Comparison of ENCODE assay signal across 1 fruit fly cellular context in genomic region chr3L:10965731-10966647, dm6.
TF ChIP-seq lines count a peak whose summit lies in the region.

No protein-coding gene starts in this region.

TF ChIP-seq in whole organism, embryonic, 481 proteins besides CTCF, POLR2A, EP300 and RAD21 (continued from another document and continues in another):
- TF ChIP-seq toy (GFP tag; IDR thresholded peaks at IDR 0.05; lab: Robert Waterston, UW), result no peak
- peak; percentile 75 for TF ChIP-seq Max (GFP tag; optimal IDR thresholded peaks at IDR 0.05; lab: Kevin White, UChicago)
- TF ChIP-seq psq (GFP tag; optimal IDR thresholded peaks at IDR 0.05; lab: Kevin White, UChicago), result peak; percentile 46
- no peak for TF ChIP-seq ato (GFP tag; IDR thresholded peaks at IDR 0.05; lab: Robert Waterston, UW; ENCODE audit: partially characterized antibody)
- TF ChIP-seq danr (GFP tag; IDR thresholded peaks at IDR 0.05; lab: Robert Waterston, UW), result peak; percentile 60
- peak; percentile 90 for TF ChIP-seq unpg (GFP tag; optimal IDR thresholded peaks at IDR 0.05; lab: Kevin White, UChicago)
- TF ChIP-seq Bgb (GFP tag; IDR thresholded peaks at IDR 0.05; lab: Robert Waterston, UW; ENCODE audit: partially characterized antibody), result no peak
- TF ChIP-seq CG3163 (GFP tag; optimal IDR thresholded peaks at IDR 0.05; lab: Kevin White, UChicago), result peak; percentile 47
- no peak for TF ChIP-seq hkb (optimal IDR thresholded peaks at IDR 0.05; lab: Kevin White, UChicago)
- peak; percentile 92 for TF ChIP-seq hkb (GFP tag; IDR thresholded peaks at IDR 0.05; lab: Robert Waterston, UW)
- no peak for TF ChIP-seq unc-4 (GFP tag; IDR thresholded peaks at IDR 0.05; lab: Robert Waterston, UW; ENCODE audit: partially characterized antibody)
- peak; percentile 90 for TF ChIP-seq fd96Cb (tag; optimal IDR thresholded peaks at IDR 0.05; lab: Kevin White, UChicago)
- peak; percentile 59 for TF ChIP-seq CG3065 (GFP tag; optimal IDR thresholded peaks at IDR 0.05; lab: Kevin White, UChicago)
- TF ChIP-seq CG16813 (GFP tag; IDR thresholded peaks at IDR 0.05; lab: Robert Waterston, UW; ENCODE audit: partially characterized antibody), result no peak
- TF ChIP-seq CG10654 (GFP tag; optimal IDR thresholded peaks at IDR 0.05; lab: Kevin White, UChicago), result peak; percentile 72
- TF ChIP-seq usp (GFP tag; optimal IDR thresholded peaks at IDR 0.05; lab: Kevin White, UChicago), result no peak
- peak; percentile 84 for TF ChIP-seq slp2 (GFP tag; optimal IDR thresholded peaks at IDR 0.05; lab: Kevin White, UChicago)
- TF ChIP-seq CrebB (tag; optimal IDR thresholded peaks at IDR 0.05; lab: Kevin White, UChicago), result peak; percentile 77
- peak; percentile 90 for TF ChIP-seq dmrt11E (tag; optimal IDR thresholded peaks at IDR 0.05; lab: Kevin White, UChicago)
- peak; percentile 61 for TF ChIP-seq CG10147 (GFP tag; optimal IDR thresholded peaks at IDR 0.05; lab: Kevin White, UChicago)
- TF ChIP-seq Atf6 (GFP tag; IDR thresholded peaks at IDR 0.05; lab: Robert Waterston, UW), result peak; percentile 54; the same call in 1 of the 2 replicates
- TF ChIP-seq zf30C (GFP tag; optimal IDR thresholded peaks at IDR 0.05; lab: Kevin White, UChicago), result no peak
- TF ChIP-seq hb (GFP tag; IDR thresholded peaks at IDR 0.05; lab: Robert Waterston, UW; ENCODE audit: partially characterized antibody), result no peak
- TF ChIP-seq Xrp1 (GFP tag; IDR thresholded peaks at IDR 0.05; lab: Robert Waterston, UW), result peak; percentile 90
- peak; percentile 88 for TF ChIP-seq sisA (GFP tag; IDR thresholded peaks at IDR 0.05; lab: Robert Waterston, UW)
- TF ChIP-seq ro (GFP tag; IDR thresholded peaks at IDR 0.05; lab: Robert Waterston, UW), result peak; percentile 70
- no peak for TF ChIP-seq nerfin-2 (GFP tag; IDR thresholded peaks at IDR 0.05; lab: Robert Waterston, UW; ENCODE audit: partially characterized antibody)
- TF ChIP-seq corto (GFP tag; optimal IDR thresholded peaks at IDR 0.05; lab: Kevin White, UChicago), result no peak
- peak; percentile 78 for TF ChIP-seq CG30431 (GFP tag; optimal IDR thresholded peaks at IDR 0.05; lab: Kevin White, UChicago)
- peak; percentile 50 for TF ChIP-seq caup (GFP tag; optimal IDR thresholded peaks at IDR 0.05; lab: Kevin White, UChicago; ENCODE audit: severe bottlenecking)
- TF ChIP-seq abd-A (tag; optimal IDR thresholded peaks at IDR 0.05; lab: Kevin White, UChicago), result peak; percentile 99
- peak; percentile 91 for TF ChIP-seq zfh1 (GFP tag; IDR thresholded peaks at IDR 0.05; lab: Robert Waterston, UW)
- TF ChIP-seq CG15479 (GFP tag; optimal IDR thresholded peaks at IDR 0.05; lab: Kevin White, UChicago), result no peak
- TF ChIP-seq CG18599 (GFP tag; optimal IDR thresholded peaks at IDR 0.05; lab: Kevin White, UChicago), result peak; percentile 68
- TF ChIP-seq Meics (GFP tag; optimal IDR thresholded peaks at IDR 0.05; lab: Kevin White, UChicago), result peak; percentile 68
- TF ChIP-seq lilli (GFP tag; optimal IDR thresholded peaks at IDR 0.05; lab: Kevin White, UChicago), result peak; percentile 75
- peak; percentile 77; the same call in 1 of the 2 replicates for TF ChIP-seq CG14014 (GFP tag; IDR thresholded peaks at IDR 0.05; lab: Robert Waterston, UW)
- peak; percentile 83 for TF ChIP-seq CG10462 (GFP tag; optimal IDR thresholded peaks at IDR 0.05; lab: Kevin White, UChicago)
- TF ChIP-seq sr (GFP tag; IDR thresholded peaks at IDR 0.05; lab: Robert Waterston, UW), result peak; percentile 78; the same call in 2 of the 3 replicates
- peak; percentile 81 for TF ChIP-seq ewg (GFP tag; optimal IDR thresholded peaks at IDR 0.05; lab: Kevin White, UChicago)
- peak; percentile 40 for TF ChIP-seq Jarid2 (GFP tag; optimal IDR thresholded peaks at IDR 0.05; lab: Kevin White, UChicago)
- TF ChIP-seq salm (tag; optimal IDR thresholded peaks at IDR 0.05; lab: Kevin White, UChicago), result peak; percentile 85
- no peak for TF ChIP-seq Dfd (GFP tag; optimal IDR thresholded peaks at IDR 0.05; lab: Kevin White, UChicago)
- peak; percentile 55 for TF ChIP-seq CG3838 (GFP tag; optimal IDR thresholded peaks at IDR 0.05; lab: Kevin White, UChicago)
- peak; percentile 82 for TF ChIP-seq Camta (GFP tag; optimal IDR thresholded peaks at IDR 0.05; lab: Kevin White, UChicago)
- TF ChIP-seq CG10431 (GFP tag; optimal IDR thresholded peaks at IDR 0.05; lab: Kevin White, UChicago), result peak; percentile 73
- peak; percentile 78 for TF ChIP-seq CG8944 (GFP tag; optimal IDR thresholded peaks at IDR 0.05; lab: Kevin White, UChicago)
- peak; percentile 91 for TF ChIP-seq Xbp1 (GFP tag; optimal IDR thresholded peaks at IDR 0.05; lab: Kevin White, UChicago)
- TF ChIP-seq NFAT (GFP tag; IDR thresholded peaks at IDR 0.05; lab: Robert Waterston, UW), result no peak
- TF ChIP-seq D (optimal IDR thresholded peaks at IDR 0.05; lab: Kevin White, UChicago), result no peak
- TF ChIP-seq D (GFP tag; optimal IDR thresholded peaks at IDR 0.05; lab: Kevin White, UChicago), result peak; percentile 89
- TF ChIP-seq CG4854 (GFP tag; optimal IDR thresholded peaks at IDR 0.05; lab: Kevin White, UChicago), result peak; percentile 76
- TF ChIP-seq CG4617 (GFP tag; optimal IDR thresholded peaks at IDR 0.05; lab: Kevin White, UChicago; ENCODE audit: borderline replicate concordance), result peak; percentile 37
- TF ChIP-seq bbx (GFP tag; IDR thresholded peaks at IDR 0.05; lab: Robert Waterston, UW; ENCODE audit: partially characterized antibody), result no peak
- no peak for TF ChIP-seq Hr39 (optimal IDR thresholded peaks at IDR 0.05; lab: Kevin White, UChicago)
- peak; percentile 86 for TF ChIP-seq pnt (GFP tag; optimal IDR thresholded peaks at IDR 0.05; lab: Kevin White, UChicago)
- peak; percentile 61 for TF ChIP-seq CG32532 (GFP tag; IDR thresholded peaks at IDR 0.05; lab: Robert Waterston, UW)
- TF ChIP-seq esg (GFP tag; conservative IDR thresholded peaks at IDR 0.05; lab: Robert Waterston, UW), result peak; percentile 90
- TF ChIP-seq B-H1 (GFP tag; IDR thresholded peaks at IDR 0.05; lab: Robert Waterston, UW), result peak; percentile 85
- no peak for TF ChIP-seq bigmax (GFP tag; optimal IDR thresholded peaks at IDR 0.05; lab: Kevin White, UChicago)
- no peak for TF ChIP-seq CG42726 (GFP tag; IDR thresholded peaks at IDR 0.05; lab: Robert Waterston, UW; ENCODE audit: partially characterized antibody)
- TF ChIP-seq CG17361 (GFP tag; IDR thresholded peaks at IDR 0.05; lab: Robert Waterston, UW), result peak; percentile 90
- peak; percentile 61 for TF ChIP-seq Dip3 (GFP tag; optimal IDR thresholded peaks at IDR 0.05; lab: Kevin White, UChicago)
- TF ChIP-seq CG33213 (GFP tag; optimal IDR thresholded peaks at IDR 0.05; lab: Kevin White, UChicago), result peak; percentile 52
- TF ChIP-seq onecut (GFP tag; IDR thresholded peaks at IDR 0.05; lab: Robert Waterston, UW), result peak; percentile 85
- TF ChIP-seq CG1603 (tag; optimal IDR thresholded peaks at IDR 0.05; lab: Kevin White, UChicago), result peak; percentile 93
- peak; percentile 75 for TF ChIP-seq CG17568 (GFP tag; optimal IDR thresholded peaks at IDR 0.05; lab: Kevin White, UChicago)
- no peak for TF ChIP-seq Dref (GFP tag; IDR thresholded peaks at IDR 0.05; lab: Robert Waterston, UW)
- peak in 1 of 2 experiments; percentile 84 for TF ChIP-seq Eip74EF (GFP tag; optimal IDR thresholded peaks at IDR 0.05; lab: Kevin White, UChicago)
- TF ChIP-seq sob (GFP tag; IDR thresholded peaks at IDR 0.05; lab: Robert Waterston, UW), result peak; percentile 76
- TF ChIP-seq CG6683 (GFP tag; optimal IDR thresholded peaks at IDR 0.05; lab: Kevin White, UChicago), result no peak
- peak; percentile 82 for TF ChIP-seq Antp (GFP tag; optimal IDR thresholded peaks at IDR 0.05; lab: Kevin White, UChicago)
- peak; percentile 97 for TF ChIP-seq Ets65A (GFP tag; lab: Kevin White, UChicago)
- TF ChIP-seq trh (GFP tag; optimal IDR thresholded peaks at IDR 0.05; lab: Kevin White, UChicago), result peak; percentile 58
- peak; percentile 52 for TF ChIP-seq CG2120 (GFP tag; optimal IDR thresholded peaks at IDR 0.05; lab: Kevin White, UChicago)
- TF ChIP-seq CG12071 (GFP tag; optimal IDR thresholded peaks at IDR 0.05; lab: Kevin White, UChicago), result peak; percentile 76
- TF ChIP-seq mirr (GFP tag; optimal IDR thresholded peaks at IDR 0.05; lab: Kevin White, UChicago), result peak; percentile 11
- peak; percentile 75 for TF ChIP-seq Fer3 (tag; optimal IDR thresholded peaks at IDR 0.05; lab: Kevin White, UChicago)
- peak; percentile 76; the same call in 1 of the 2 replicates for TF ChIP-seq Awh (GFP tag; IDR thresholded peaks at IDR 0.05; lab: Robert Waterston, UW)
- TF ChIP-seq sim (GFP tag; IDR thresholded peaks at IDR 0.05; lab: Robert Waterston, UW), result peak; percentile 67; the same call in 1 of the 2 replicates
- peak; percentile 58 for TF ChIP-seq CG43689 (GFP tag; IDR thresholded peaks at IDR 0.05; lab: Robert Waterston, UW)
- TF ChIP-seq CHES-1-like (GFP tag; optimal IDR thresholded peaks at IDR 0.05; lab: Kevin White, UChicago), result peak; percentile 77
- TF ChIP-seq Usf (GFP tag; optimal IDR thresholded peaks at IDR 0.05; lab: Kevin White, UChicago), result peak; percentile 47
- TF ChIP-seq Bteb2 (GFP tag; optimal IDR thresholded peaks at IDR 0.05; lab: Kevin White, UChicago), result peak; percentile 57
- TF ChIP-seq crc (GFP tag; optimal IDR thresholded peaks at IDR 0.05; lab: Kevin White, UChicago), result peak; percentile 67
- TF ChIP-seq odd (GFP tag; optimal IDR thresholded peaks at IDR 0.05; lab: Kevin White, UChicago), result peak; percentile 76
- no peak for TF ChIP-seq Dp (GFP tag; optimal IDR thresholded peaks at IDR 0.05; lab: Kevin White, UChicago)
- peak; percentile 75 for TF ChIP-seq CG18764 (GFP tag; optimal IDR thresholded peaks at IDR 0.05; lab: Kevin White, UChicago)
- no peak for TF ChIP-seq pita (GFP tag; optimal IDR thresholded peaks at IDR 0.05; lab: Kevin White, UChicago)
- peak; percentile 93 for TF ChIP-seq CG17829 (tag; optimal IDR thresholded peaks at IDR 0.05; lab: Kevin White, UChicago)
- peak; percentile 63 for TF ChIP-seq CG15011 (GFP tag; optimal IDR thresholded peaks at IDR 0.05; lab: Kevin White, UChicago)
- TF ChIP-seq CG6175 (GFP tag; IDR thresholded peaks at IDR 0.05; lab: Robert Waterston, UW), result no peak
- peak; percentile 75 for TF ChIP-seq CG11398 (GFP tag; optimal IDR thresholded peaks at IDR 0.05; lab: Kevin White, UChicago)
- peak; percentile 66 for TF ChIP-seq dm (GFP tag; optimal IDR thresholded peaks at IDR 0.05; lab: Kevin White, UChicago)
- TF ChIP-seq CG3281 (GFP tag; optimal IDR thresholded peaks at IDR 0.05; lab: Kevin White, UChicago), result peak; percentile 56
- TF ChIP-seq Chrac-16 (GFP tag; optimal IDR thresholded peaks at IDR 0.05; lab: Kevin White, UChicago), result peak; percentile 79
- 0 out of 2 replicates have a peak, but pooled peaks have one; percentile 28 for TF ChIP-seq CG17612 (GFP tag; IDR thresholded peaks at IDR 0.05; lab: Robert Waterston, UW)
- peak; percentile 82 for TF ChIP-seq Atf3 (GFP tag; optimal IDR thresholded peaks at IDR 0.05; lab: Kevin White, UChicago)
- no peak for TF ChIP-seq tna (GFP tag; IDR thresholded peaks at IDR 0.05; lab: Robert Waterston, UW; ENCODE audit: partially characterized antibody)
- TF ChIP-seq Atf-2 (GFP tag; optimal IDR thresholded peaks at IDR 0.05; lab: Kevin White, UChicago), result peak; percentile 76
- peak; percentile 57 for TF ChIP-seq CG7786 (GFP tag; optimal IDR thresholded peaks at IDR 0.05; lab: Kevin White, UChicago)
- peak; percentile 64 for TF ChIP-seq sens-2 (GFP tag; IDR thresholded peaks at IDR 0.05; lab: Robert Waterston, UW)
- TF ChIP-seq H15 (GFP tag; IDR thresholded peaks at IDR 0.05; lab: Robert Waterston, UW), result peak; percentile 88
- TF ChIP-seq lov (optimal IDR thresholded peaks at IDR 0.05; lab: Kevin White, UChicago), result no peak
- TF ChIP-seq lov (GFP tag; IDR thresholded peaks at IDR 0.05; lab: Robert Waterston, UW), result 0 out of 3 replicates have a peak, but pooled peaks have one; percentile 50
- peak in 1 of 3 experiments; percentile 91 for TF ChIP-seq lola (GFP tag; optimal IDR thresholded peaks at IDR 0.05; lab: Kevin White, UChicago)
- TF ChIP-seq zen (tag; optimal IDR thresholded peaks at IDR 0.05; lab: Kevin White, UChicago), result peak; percentile 58
- peak; percentile 14 for TF ChIP-seq pho (GFP tag; optimal IDR thresholded peaks at IDR 0.05; lab: Kevin White, UChicago)
- TF ChIP-seq CG16863 (GFP tag; optimal IDR thresholded peaks at IDR 0.05; lab: Kevin White, UChicago), result peak; percentile 87
- TF ChIP-seq zfh2 (GFP tag; optimal IDR thresholded peaks at IDR 0.05; lab: Kevin White, UChicago), result peak; percentile 11
- peak in 1 of 3 experiments; percentile 63 for TF ChIP-seq Stat92E (GFP tag; optimal IDR thresholded peaks at IDR 0.05; lab: Kevin White, UChicago)
- no peak for TF ChIP-seq schlank (tag; optimal IDR thresholded peaks at IDR 0.05; lab: Kevin White, UChicago)
- TF ChIP-seq CG1792 (GFP tag; optimal IDR thresholded peaks at IDR 0.05; lab: Kevin White, UChicago), result peak; percentile 42
- TF ChIP-seq CG31224 (GFP tag; IDR thresholded peaks at IDR 0.05; lab: Robert Waterston, UW), result no peak
- peak; percentile 94 for TF ChIP-seq dmrt99B (tag; optimal IDR thresholded peaks at IDR 0.05; lab: Kevin White, UChicago)
- TF ChIP-seq crol (GFP tag; IDR thresholded peaks at IDR 0.05; lab: Robert Waterston, UW), result peak; percentile 54; the same call in 1 of the 2 replicates
- peak; percentile 41; the same call in 1 of the 2 replicates for TF ChIP-seq Dip2 (GFP tag; IDR thresholded peaks at IDR 0.05; lab: Robert Waterston, UW)
- TF ChIP-seq stc (GFP tag; IDR thresholded peaks at IDR 0.05; lab: Robert Waterston, UW), result peak; percentile 87
- TF ChIP-seq CG6765 (GFP tag; optimal IDR thresholded peaks at IDR 0.05; lab: Kevin White, UChicago), result no peak
- peak; percentile 80 for TF ChIP-seq grn (GFP tag; optimal IDR thresholded peaks at IDR 0.05; lab: Kevin White, UChicago)
- peak; percentile 67 for TF ChIP-seq cato (GFP tag; optimal IDR thresholded peaks at IDR 0.05; lab: Kevin White, UChicago; ENCODE audit: borderline replicate concordance)
- peak; percentile 85 for TF ChIP-seq CG33557 (GFP tag; optimal IDR thresholded peaks at IDR 0.05; lab: Kevin White, UChicago)
- TF ChIP-seq CG2712 (tag; optimal IDR thresholded peaks at IDR 0.05; lab: Kevin White, UChicago), result peak; percentile 94
- TF ChIP-seq Sox102F (GFP tag; optimal IDR thresholded peaks at IDR 0.05; lab: Kevin White, UChicago), result peak; percentile 93
- TF ChIP-seq cad (GFP tag; optimal IDR thresholded peaks at IDR 0.05; lab: Kevin White, UChicago), result peak; percentile 72
- TF ChIP-seq CG9797 (GFP tag; optimal IDR thresholded peaks at IDR 0.05; lab: Kevin White, UChicago), result no peak
- peak; percentile 73 for TF ChIP-seq Deaf1 (tag; optimal IDR thresholded peaks at IDR 0.05; lab: Kevin White, UChicago)
- TF ChIP-seq pan (optimal IDR thresholded peaks at IDR 0.05; lab: Kevin White, UChicago), result no peak
- peak in 1 of 2 experiments; percentile 92 for TF ChIP-seq pan (GFP tag; optimal IDR thresholded peaks at IDR 0.05 in 1 of 2, IDR thresholded peaks at IDR 0.05 in 1 of 2)
